Fruit fly (Drosophila melanogaster): Measurements from ENCODE around the gene CG43059.

CG43059 gene

dm6 chr3L:8358138-8358537, 39.4 kb upstream of the CG43059 start:
- TF ChIP-seq CG34367 (tag; optimal IDR thresholded peaks at IDR 0.05), result peak; percentile 43
- peak; percentile 55 for TF ChIP-seq Snoo (tag; optimal IDR thresholded peaks at IDR 0.05)
- TF ChIP-seq CG17806 (tag; optimal IDR thresholded peaks at IDR 0.05), result peak; percentile 53
- peak; percentile 73 for TF ChIP-seq CG8159 (tag; optimal IDR thresholded peaks at IDR 0.05)
- no peak for TF ChIP-seq CG9948 (tag; optimal IDR thresholded peaks at IDR 0.05)
- TF ChIP-seq CG13204 (GFP tag; optimal IDR thresholded peaks at IDR 0.05), result no peak
- TF ChIP-seq CG14655 (GFP tag; optimal IDR thresholded peaks at IDR 0.05), result no peak
- TF ChIP-seq EcR (GFP tag; optimal IDR thresholded peaks at IDR 0.05), result no peak
- no peak for TF ChIP-seq fd96Ca (GFP tag; IDR thresholded peaks at IDR 0.05)

dm6 chr3L:8356196-8356595, 37.4 kb upstream of the CG43059 start, which contains the start of gene Culd:
Gene Culd, minus strand, starts transcription at chr3L:8356296.
- TF ChIP-seq Pif1A (GFP tag; optimal IDR thresholded peaks at IDR 0.05) (no peak), fd96Ca (GFP tag; IDR thresholded peaks at IDR 0.05) (no peak)

dm6 chr3L:8347346-8347745, 28.6 kb upstream of the CG43059 start:
- no peak for TF ChIP-seq CG17806 (tag; optimal IDR thresholded peaks at IDR 0.05)

- TF ChIP-seq Pif1B (GFP tag; optimal IDR thresholded peaks at IDR 0.05), result no peak
- peak; percentile 49 for TF ChIP-seq Ets98B (GFP tag; IDR thresholded peaks at IDR 0.05)
- peak; percentile 85 for TF ChIP-seq EcR (GFP tag; optimal IDR thresholded peaks at IDR 0.05)
- peak; percentile 80 for TF ChIP-seq CG15710 (tag; optimal IDR thresholded peaks at IDR 0.05)
- TF ChIP-seq CG17806 (tag; optimal IDR thresholded peaks at IDR 0.05), result peak; percentile 63
- TF ChIP-seq CG13204 (GFP tag; optimal IDR thresholded peaks at IDR 0.05), result no peak
- peak; percentile 52; the same call in 1 of the 3 replicates for TF ChIP-seq CG4496 (GFP tag; IDR thresholded peaks at IDR 0.05)
- no peak for TF ChIP-seq Pif1A (GFP tag; optimal IDR thresholded peaks at IDR 0.05)
- no peak for TF ChIP-seq CG14655 (GFP tag; optimal IDR thresholded peaks at IDR 0.05)
- TF ChIP-seq CG10348 (GFP tag; IDR thresholded peaks at IDR 0.05), result no peak
- no peak for TF ChIP-seq CG12605 (GFP tag; IDR thresholded peaks at IDR 0.05)
- no peak for TF ChIP-seq CG8301 (tag; optimal IDR thresholded peaks at IDR 0.05)
- TF ChIP-seq D1 (tag; optimal IDR thresholded peaks at IDR 0.05), result no peak
- no peak for TF ChIP-seq gl (tag; optimal IDR thresholded peaks at IDR 0.05)
- 0 out of 2 replicates have a peak, but pooled peaks have one; percentile 11 for TF ChIP-seq rn (GFP tag; IDR thresholded peaks at IDR 0.05)
- TF ChIP-seq CG34367 (tag; optimal IDR thresholded peaks at IDR 0.05), result peak; percentile 56
- TF ChIP-seq CG9948 (tag; optimal IDR thresholded peaks at IDR 0.05), result peak; percentile 64
- TF ChIP-seq Snoo (tag; optimal IDR thresholded peaks at IDR 0.05), result peak; percentile 76
- TF ChIP-seq CG8159 (tag; optimal IDR thresholded peaks at IDR 0.05), result peak; percentile 80
- no peak; the same call in 1 of the 3 replicates for TF ChIP-seq fd96Ca (GFP tag; IDR thresholded peaks at IDR 0.05)
- TF ChIP-seq CG32121 (GFP tag; IDR thresholded peaks at IDR 0.05), result no peak
Measured at dm6 chr3L:8346100-8346980, 27.6 kb upstream of the CG43059 start, which contains the start of the genes CG7182 and GAPcenA. Gene CG7182, minus strand, starts transcription at chr3L:8346382. Gene GAPcenA, plus strand, starts transcription at chr3L:8346561.

dm6 chr3L:8345182-8345581, 26.4 kb upstream of the CG43059 start:
- no peak for TF ChIP-seq CG17806 (tag; optimal IDR thresholded peaks at IDR 0.05)
- no peak for TF ChIP-seq Snoo (tag; optimal IDR thresholded peaks at IDR 0.05)
- TF ChIP-seq rn (GFP tag; IDR thresholded peaks at IDR 0.05), result no peak
- TF ChIP-seq Ets98B (GFP tag; IDR thresholded peaks at IDR 0.05), result no peak
- TF ChIP-seq D1 (tag; optimal IDR thresholded peaks at IDR 0.05), result no peak

- TF ChIP-seq CG10348 (GFP tag; IDR thresholded peaks at IDR 0.05), result no peak
- TF ChIP-seq CG4496 (GFP tag; IDR thresholded peaks at IDR 0.05), result peak; percentile 44; the same call in 2 of the 3 replicates
- peak; percentile 44 for TF ChIP-seq CG15710 (tag; optimal IDR thresholded peaks at IDR 0.05)
- TF ChIP-seq CG9948 (tag; optimal IDR thresholded peaks at IDR 0.05), result no peak
- TF ChIP-seq CG17806 (tag; optimal IDR thresholded peaks at IDR 0.05), result peak; percentile 38
- peak; percentile 28 for TF ChIP-seq CG8301 (tag; optimal IDR thresholded peaks at IDR 0.05)
- TF ChIP-seq EcR (GFP tag; optimal IDR thresholded peaks at IDR 0.05), result no peak
- TF ChIP-seq CG13204 (GFP tag; optimal IDR thresholded peaks at IDR 0.05), result no peak
- peak; percentile 49 for TF ChIP-seq CG34367 (tag; optimal IDR thresholded peaks at IDR 0.05)
- TF ChIP-seq CG8159 (tag; optimal IDR thresholded peaks at IDR 0.05), result peak; percentile 57
- TF ChIP-seq Pif1A (GFP tag; optimal IDR thresholded peaks at IDR 0.05), result peak; percentile 68
- peak; percentile 26 for TF ChIP-seq Snoo (tag; optimal IDR thresholded peaks at IDR 0.05)
- TF ChIP-seq fd96Ca (GFP tag; IDR thresholded peaks at IDR 0.05), result no peak
Measured at dm6 chr3L:8340264-8341095, 21.7 kb upstream of the CG43059 start, which contains the start of the genes Prim1 and CG7083. Gene Prim1, plus strand, starts transcription at chr3L:8340314. Gene CG7083, plus strand, starts transcription at chr3L:8340785.

Measured in whole organism, pupa.